Worm (Caenorhabditis elegans) whole organism, L4 larva: ENCODE measurements around the gene vglu-3.

Experiments used
- Y48G9A.11 ChIP-seq: fragments of 200-800 bp; sonication (Bioruptor generic); IDR thresholded peaks from 2 replicates; pipeline ENCODE4 v1.3.6; 2022; ENCODE audit warnings: missing genetic modification reagents, missing genetic modification characterization, missing compliant biosample characterization
- ZK546.5 ChIP-seq, 2 experiments: sonication (generic microtip); optimal IDR thresholded peaks; 2 replicates each; lab custom pipeline; 2017; ENCODE audit warnings: missing biosample characterization in 2 of 2, missing genetic modification characterization in 2 of 2
- aha-1 ChIP-seq: fragments of 150-350 bp; peaks from one replicate; lab custom pipeline; 2014; ENCODE audit warnings: missing biosample characterization, missing genetic modification characterization
- cey-2 ChIP-seq: sonication (generic microtip); optimal IDR thresholded peaks from 3 replicates; lab custom pipeline; 2017; ENCODE audit warnings: missing genetic modification characterization, mild to moderate bottlenecking, missing compliant biosample characterization, antibody characterized with exemption, borderline replicate concordance; ENCODE audit not compliant: insufficient read depth
- ctbp-1 ChIP-seq: fragments of 200-800 bp; sonication (Bioruptor generic); IDR thresholded peaks from 2 replicates; pipeline ENCODE4 v1.3.6; 2022; ENCODE audit warnings: missing genetic modification reagents, missing genetic modification characterization, missing compliant biosample characterization
- daf-16 ChIP-seq, 3 experiments: sonication (generic microtip); optimal IDR thresholded peaks; 2 replicates each; lab custom pipeline; 2016 to 2017; ENCODE audit warnings: missing genetic modification characterization in 3 of 3, missing genetic modification reagents in 3 of 3, mild to moderate bottlenecking in 2 of 3, missing compliant biosample characterization in 2 of 3, missing biosample characterization in 1 of 3, moderate library complexity in 1 of 3
- dmd-6 ChIP-seq: fragments of 200-800 bp; sonication (Bioruptor generic); IDR thresholded peaks from 2 replicates; pipeline ENCODE4 v1.3.6; 2022; ENCODE audit warnings: missing genetic modification reagents, missing genetic modification characterization, missing compliant biosample characterization
- dmd-8 ChIP-seq: fragments of 200-800 bp; sonication (Bioruptor generic); IDR thresholded peaks from 2 replicates; pipeline ENCODE4 v1.3.6; 2022; ENCODE audit warnings: missing genetic modification characterization, missing compliant biosample characterization
- duxl-1 ChIP-seq: sonication (generic microtip); optimal IDR thresholded peaks from 2 replicates; lab custom pipeline; 2016; ENCODE audit warnings: mild to moderate bottlenecking, missing genetic modification characterization, moderate library complexity, missing compliant biosample characterization; ENCODE audit not compliant: poor library complexity
- egl-43 ChIP-seq: fragments of 200-800 bp; sonication (Bioruptor generic); IDR thresholded peaks from 2 replicates; pipeline ENCODE4 v1.3.6; 2022; ENCODE audit warnings: missing genetic modification reagents, missing genetic modification characterization, missing compliant biosample characterization
- fkh-10 ChIP-seq: fragments of 150-350 bp; optimal IDR thresholded peaks from 2 replicates; lab custom pipeline; 2014; ENCODE audit warnings: missing biosample characterization, missing genetic modification reagents, missing genetic modification characterization
- hlh-11 ChIP-seq: fragments of 200-800 bp; sonication (Bioruptor generic); optimal IDR thresholded peaks from 2 replicates; lab custom pipeline; 2018; ENCODE audit warnings: mild to moderate bottlenecking, missing genetic modification characterization, missing compliant biosample characterization
- hlh-30 ChIP-seq: sonication (generic microtip); optimal IDR thresholded peaks from 2 replicates; lab custom pipeline; 2017; ENCODE audit warnings: antibody characterized with exemption, mild to moderate bottlenecking, missing genetic modification characterization, missing compliant biosample characterization; ENCODE audit not compliant: insufficient read depth
- jun-1 ChIP-seq: fragments of 150-350 bp; optimal IDR thresholded peaks from 2 replicates; lab custom pipeline; 2014; ENCODE audit warnings: missing biosample characterization, missing genetic modification reagents, missing genetic modification characterization
- lin-1 ChIP-seq: fragments of 200-800 bp; sonication (Bioruptor generic); IDR thresholded peaks from 2 replicates; pipeline ENCODE4 v1.3.6; 2022; ENCODE audit warnings: missing genetic modification reagents, missing genetic modification characterization, missing compliant biosample characterization
- madf-5 ChIP-seq, 2 experiments: fragments of 200-800 bp; sonication (Bioruptor generic); IDR thresholded peaks; 2 replicates each; pipeline ENCODE4 v1.3.6; 2022; ENCODE audit warnings: missing compliant biosample characterization in 2 of 2, missing genetic modification characterization in 2 of 2
- mep-1 ChIP-seq: fragments of 150-350 bp; sonication (generic microtip); optimal IDR thresholded peaks from 3 replicates; lab custom pipeline; 2014; ENCODE audit warnings: missing biosample characterization, missing genetic modification characterization
- nhr-28 ChIP-seq: fragments of 150-350 bp; optimal IDR thresholded peaks from 2 replicates; lab custom pipeline; 2014; ENCODE audit warnings: missing biosample characterization, missing genetic modification characterization
- nhr-77 ChIP-seq: fragments of 150-350 bp; optimal IDR thresholded peaks from 2 replicates; lab custom pipeline; 2014; ENCODE audit warnings: missing biosample characterization, missing genetic modification characterization
- set-16 ChIP-seq: fragments of 200-800 bp; sonication (Bioruptor generic); IDR thresholded peaks from 2 replicates; pipeline ENCODE4 v1.3.6; 2022; ENCODE audit warnings: missing genetic modification reagents, missing genetic modification characterization, missing compliant biosample characterization
- spr-1 ChIP-seq: sonication (generic microtip); optimal IDR thresholded peaks from 2 replicates; lab custom pipeline; 2016; ENCODE audit warnings: mild to moderate bottlenecking, missing genetic modification characterization, missing compliant biosample characterization
- tra-1 ChIP-seq: fragments of 200-800 bp; sonication (Bioruptor generic); IDR thresholded peaks from 2 replicates; pipeline ENCODE4 v1.3.6; 2022; ENCODE audit warnings: missing genetic modification reagents, missing genetic modification characterization, missing compliant biosample characterization
- unc-39 ChIP-seq: sonication (generic microtip); optimal IDR thresholded peaks from 2 replicates; lab custom pipeline; 2017; ENCODE audit warnings: missing biosample characterization, missing genetic modification characterization
- unc-62 ChIP-seq, 3 experiments: fragments of 150-350 bp in 1 of 3; sonication (generic microtip); optimal IDR thresholded peaks in 2 of 3; peaks in 1 of 3; 1 replicate in 1 of 3; 2 replicates in 2 of 3; lab custom pipeline; 2014 to 2017; ENCODE audit warnings: missing biosample characterization in 3 of 3, missing genetic modification characterization in 3 of 3, missing genetic modification reagents in 3 of 3, missing genotype in 1 of 3
- zfp-2 ChIP-seq: sonication (generic microtip); optimal IDR thresholded peaks from 2 replicates; lab custom pipeline; 2016; ENCODE audit warnings: mild to moderate bottlenecking, missing genetic modification characterization, missing compliant biosample characterization
- zfp-3 ChIP-seq: fragments of 200-800 bp; sonication (Bioruptor generic); conservative IDR thresholded peaks from 2 replicates; pipeline ENCODE4 v1.3.6; 2022; ENCODE audit warnings: missing genetic modification reagents, missing genetic modification characterization, missing compliant biosample characterization
- zip-11 ChIP-seq: fragments of 200-800 bp; sonication (Bioruptor generic); IDR thresholded peaks from 2 replicates; pipeline ENCODE4 v1.3.6; 2022; ENCODE audit warnings: missing genetic modification characterization, missing compliant biosample characterization

Gene vglu-3

DNA sequence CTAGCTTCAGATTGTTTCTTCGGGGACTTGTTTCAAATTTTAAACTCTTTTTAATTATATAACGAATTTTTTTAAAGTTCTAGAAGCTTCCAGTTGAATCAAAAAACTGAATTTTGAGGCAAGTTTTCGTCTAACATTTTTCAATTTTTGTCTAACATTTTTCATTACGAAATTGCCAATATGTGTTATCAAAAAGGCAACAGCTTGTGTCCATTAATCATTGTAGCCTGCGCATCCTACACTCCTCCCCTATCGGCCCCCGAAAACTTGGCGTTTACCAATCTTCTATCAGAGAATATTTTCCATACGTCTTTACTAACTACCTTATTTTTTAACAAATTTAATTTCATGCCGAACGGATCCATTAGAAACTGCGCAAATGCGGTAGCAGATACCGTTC lies at the start of gene vglu-3:
TSS of gene vglu-3 (plus strand) at position 301 of the 400 bp plus-strand sequence.
- TF ChIP-seq duxl-1 (tag; lab: Kevin White, UChicago) (no peak), hlh-30 (tag; lab: Kevin White, UChicago) (no peak), unc-62 (GFP tag; optimal IDR thresholded peaks at IDR 0.05 in 1 of 2; lab: Kevin White, UChicago) (peak in 1 of 2 experiments; percentile 72), unc-62 (tag; optimal IDR thresholded peaks at IDR 0.05; lab: Kevin White, UChicago) (no peak)
- TF ChIP-seq, all 104 proteins: peak for 1

DNA sequence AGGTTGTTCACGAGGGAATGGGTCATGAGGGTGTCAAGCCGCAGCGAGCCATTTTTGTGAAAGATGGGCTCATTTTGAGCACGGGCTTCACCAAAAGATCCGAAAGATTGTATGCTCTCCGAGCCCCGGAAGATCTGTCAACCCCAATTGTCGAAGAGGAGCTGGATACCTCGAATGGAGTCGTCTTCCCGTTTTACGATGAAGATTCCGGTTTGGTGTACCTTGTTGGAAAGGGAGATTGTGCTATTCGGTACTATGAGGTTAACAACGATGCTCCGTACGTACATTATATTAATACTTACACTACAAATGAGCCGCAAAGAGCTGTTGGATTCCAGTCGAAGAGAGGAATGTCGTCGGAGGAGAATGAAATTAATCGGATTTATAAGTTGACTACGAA lies 49.1 kb upstream of the vglu-3 start:
- TF ChIP-seq aha-1 (tag; lab: Kevin White, UChicago) (peak; percentile 95), madf-5 (GFP tag; IDR thresholded peaks at IDR 0.05; lab: Robert Waterston, UW) (no peak)

DNA sequence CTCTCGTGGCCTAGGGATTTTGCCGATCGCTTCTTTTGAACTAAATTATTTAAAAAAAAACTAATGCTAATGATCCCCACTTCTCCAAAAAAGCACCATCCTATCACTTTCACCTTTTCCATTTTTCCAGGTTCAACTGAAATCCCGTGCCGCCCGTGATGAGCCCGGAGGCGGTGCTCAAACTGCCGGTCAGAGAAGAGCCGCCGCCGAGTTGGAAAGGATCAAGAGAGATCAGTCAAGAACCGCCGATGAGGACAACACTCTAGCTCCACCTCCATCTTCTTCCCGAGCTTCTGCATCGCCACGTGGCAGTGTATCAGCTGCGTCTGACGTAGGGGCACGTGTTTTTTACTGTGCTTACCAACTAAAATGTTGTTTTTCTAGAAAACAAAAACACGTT lies 46.8 kb upstream of the vglu-3 start:
- TF ChIP-seq set-16 (GFP tag; lab: Robert Waterston, UW) (peak; percentile 75), zfp-2 (tag; lab: Kevin White, UChicago) (no peak), spr-1 (tag; lab: Kevin White, UChicago) (no peak), lin-1 (GFP tag; lab: Robert Waterston, UW) (no peak), egl-43 (GFP tag; lab: Robert Waterston, UW) (0 out of 2 replicates have a peak, but pooled peaks have one; percentile 14), mep-1 (tag; lab: Kevin White, UChicago) (no peak), unc-62 (GFP tag; optimal IDR thresholded peaks at IDR 0.05 in 1 of 2; lab: Kevin White, UChicago) (peak in 1 of 2 experiments; percentile 1), unc-62 (tag; optimal IDR thresholded peaks at IDR 0.05; lab: Kevin White, UChicago) (no peak)

DNA sequence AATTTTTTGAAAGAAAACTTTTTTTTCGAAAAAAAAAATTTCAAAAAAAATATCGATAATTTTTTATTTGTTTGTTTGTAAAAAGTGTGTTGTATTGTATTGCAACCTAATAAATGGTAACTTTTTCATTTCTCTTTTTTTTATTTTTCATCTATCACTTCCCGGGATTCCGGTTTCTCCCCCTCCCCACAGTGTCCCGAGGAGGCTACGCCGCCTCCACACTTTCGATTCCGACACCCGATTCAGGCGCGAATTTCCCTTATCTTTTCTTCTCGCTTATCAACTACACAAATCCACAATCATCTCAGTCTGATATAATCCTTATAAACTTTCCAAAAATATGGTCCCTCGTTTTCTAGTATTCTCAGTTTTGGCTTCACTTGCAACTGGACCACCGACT lies 45.6 kb upstream of the vglu-3 start, which contains the start of gene R01H10.4:
TSS of gene R01H10.4 (plus strand) at position 236 of the 400 bp plus-strand sequence.
- TF ChIP-seq nhr-28, result peak; percentile 73
- peak; percentile 53 for TF ChIP-seq aha-1 (tag; lab: Kevin White, UChicago)
- TF ChIP-seq ZK546.5 (tag; optimal IDR thresholded peaks at IDR 0.05; lab: Kevin White, UChicago), result no peak
- TF ChIP-seq, all 104 proteins: peak for 2

DNA sequence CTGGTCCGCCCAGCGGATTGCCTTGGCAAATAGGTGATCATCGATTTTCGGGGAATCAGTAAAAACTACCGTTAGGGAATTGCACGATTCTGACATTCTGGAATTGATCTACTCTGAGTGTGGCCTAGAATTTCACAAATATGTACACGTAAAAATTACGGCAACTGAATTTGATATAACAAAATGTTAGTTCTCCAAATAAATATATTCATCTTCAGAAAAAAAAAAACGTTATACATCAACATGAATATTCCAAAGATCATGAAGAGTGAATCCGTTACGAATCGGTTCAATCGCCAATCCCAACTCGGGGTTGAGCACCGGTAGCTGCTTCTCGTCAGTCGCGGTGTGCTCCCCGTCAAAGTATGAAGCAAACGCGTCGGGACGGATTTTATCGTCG lies 41.5 kb upstream of the vglu-3 start, which contains the start of gene rip-1:
TSS of gene rip-1 (minus strand) at position 101 of the 400 bp plus-strand sequence.
- no peak for TF ChIP-seq hlh-11
- TF ChIP-seq set-16 (GFP tag; lab: Robert Waterston, UW), result no peak
- no peak for TF ChIP-seq hlh-30 (tag; lab: Kevin White, UChicago)
- no peak for TF ChIP-seq daf-16 (GFP tag; optimal IDR thresholded peaks at IDR 0.05; lab: Kevin White, UChicago)
- no peak for TF ChIP-seq daf-16 (tag; optimal IDR thresholded peaks at IDR 0.05; lab: Kevin White, UChicago)
- no peak for TF ChIP-seq jun-1
- no peak for TF ChIP-seq unc-39 (tag; lab: Kevin White, UChicago)
- TF ChIP-seq dmd-6 (GFP tag; lab: Robert Waterston, UW), result no peak
- no peak for TF ChIP-seq egl-43 (GFP tag; lab: Robert Waterston, UW)
- no peak for TF ChIP-seq nhr-77
- TF ChIP-seq Y48G9A.11, result no peak
- TF ChIP-seq cey-2 (tag; lab: Kevin White, UChicago), result no peak
- TF ChIP-seq dmd-8, result no peak
- no peak for TF ChIP-seq zfp-3
- no peak for TF ChIP-seq zfp-2 (tag; lab: Kevin White, UChicago)
- TF ChIP-seq zip-11, result no peak
- no peak for TF ChIP-seq fkh-10 (GFP tag; lab: Kevin White, UChicago)

DNA sequence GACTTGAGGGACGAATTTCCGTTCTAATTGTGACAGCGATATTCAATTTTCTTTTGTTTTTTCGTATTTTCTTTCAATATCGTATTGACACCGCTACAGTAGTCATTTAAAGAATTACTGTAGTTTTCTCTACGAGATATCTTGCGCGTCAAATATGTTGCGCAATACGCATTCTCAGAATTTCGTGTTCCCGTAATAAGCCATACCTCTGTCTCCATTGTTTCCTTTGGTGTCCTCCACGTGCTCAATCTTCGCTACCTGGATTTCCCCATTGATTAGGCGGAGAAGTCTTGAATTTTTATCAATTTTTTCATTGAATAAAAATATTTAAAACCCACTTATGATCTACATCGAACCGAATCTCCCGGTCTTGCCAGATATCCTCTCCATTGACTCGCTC lies 38.9 kb upstream of the vglu-3 start:
- TF ChIP-seq tra-1 (GFP tag; lab: Robert Waterston, UW) (no peak), hlh-11 (no peak), unc-62 (GFP tag; optimal IDR thresholded peaks at IDR 0.05 in 1 of 2; lab: Kevin White, UChicago) (peak in 1 of 2 experiments; percentile 94), unc-62 (tag; optimal IDR thresholded peaks at IDR 0.05; lab: Kevin White, UChicago) (no peak), ctbp-1 (GFP tag; lab: Robert Waterston, UW) (no peak)
